Worm (Caenorhabditis elegans) whole organism, midembryonic: Measurements from ENCODE around the gene F32G8.3.

Source experiments
- flt-1 ChIP-seq: fragments of 200-800 bp; sonication (Bioruptor generic); IDR thresholded peaks from 2 replicates; pipeline ENCODE4 v1.3.6; 2022; ENCODE audit warnings: missing genetic modification characterization, missing compliant biosample characterization
- klf-2 ChIP-seq: fragments of 200-800 bp; sonication (Bioruptor generic); conservative IDR thresholded peaks from 2 replicates; pipeline ENCODE4 v1.3.6; 2022; ENCODE audit warnings: missing genetic modification reagents, missing genetic modification characterization, missing compliant biosample characterization
- tab-1 ChIP-seq: fragments of 200-800 bp; sonication (Bioruptor generic); IDR thresholded peaks from 2 replicates; pipeline ENCODE4 v1.3.6; 2022; ENCODE audit warnings: missing genetic modification characterization, missing compliant biosample characterization

DNA sequence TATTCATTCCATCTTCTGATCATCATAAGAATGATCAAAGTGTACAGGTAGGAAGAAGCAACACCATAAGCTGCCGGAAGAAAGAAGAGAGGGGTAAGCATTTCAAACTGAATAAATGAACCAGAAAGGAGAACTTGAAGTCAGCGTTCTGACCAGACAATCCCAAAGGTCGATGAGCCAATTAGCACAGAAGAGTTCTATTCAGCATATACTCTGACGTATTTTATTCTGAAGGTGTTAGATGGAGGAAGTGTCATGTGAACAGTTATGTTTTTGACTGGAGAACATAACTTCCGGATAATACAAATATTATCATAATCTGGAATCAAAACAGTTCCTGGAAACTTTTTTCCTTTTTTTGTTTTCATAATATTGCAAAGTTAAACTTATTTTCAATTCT lies 33.6 kb upstream of the F32G8.3 start, which contains the start of gene srg-32:
- TF ChIP-seq klf-2 (GFP tag; lab: Robert Waterston, UW) (no peak), tab-1 (no peak), flt-1 (no peak)
